Fruit fly (Drosophila melanogaster): ENCODE results near the gene snz.

DNA sequence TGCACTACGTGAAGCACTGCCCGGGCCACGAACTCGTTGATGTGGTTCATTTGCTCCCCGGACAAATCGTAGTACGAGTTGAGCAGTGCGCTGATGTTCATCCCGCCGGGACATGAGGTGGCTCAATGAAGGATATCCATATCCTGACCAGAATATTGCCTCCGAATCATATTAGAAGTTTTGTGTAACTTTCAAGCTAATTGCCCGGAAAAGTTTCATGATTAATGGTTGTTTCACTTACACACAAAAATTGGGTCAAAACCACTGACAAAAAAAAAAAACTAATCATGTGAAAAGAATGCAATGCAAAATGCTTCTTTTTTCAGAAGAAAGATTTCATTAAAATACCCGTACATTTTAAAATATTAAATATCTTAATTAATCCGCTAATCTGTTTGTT is 30.3 kb upstream of the snz start, which contains the start of gene Ir7e:
- TF ChIP-seq CG32121 (GFP tag; IDR thresholded peaks at IDR 0.05) (no peak), Pif1A (GFP tag; optimal IDR thresholded peaks at IDR 0.05) (no peak), CG9948 (tag; optimal IDR thresholded peaks at IDR 0.05) (no peak), rn (GFP tag; IDR thresholded peaks at IDR 0.05) (no peak), EcR (GFP tag; optimal IDR thresholded peaks at IDR 0.05) (no peak), CG10348 (GFP tag; IDR thresholded peaks at IDR 0.05) (no peak), CG8301 (tag; optimal IDR thresholded peaks at IDR 0.05) (no peak), D1 (tag; optimal IDR thresholded peaks at IDR 0.05) (no peak), gl (tag; optimal IDR thresholded peaks at IDR 0.05) (no peak), Pif1B (GFP tag; optimal IDR thresholded peaks at IDR 0.05) (no peak), CG4496 (GFP tag; IDR thresholded peaks at IDR 0.05) (no peak), fd96Ca (GFP tag; IDR thresholded peaks at IDR 0.05) (no peak), CG14655 (GFP tag; optimal IDR thresholded peaks at IDR 0.05) (no peak)

Data from whole organism, pupa.